Worm (Caenorhabditis elegans): ENCODE data around the gene str-165.

The str-165 gene

ce11 chrV:13830813-13831212 lies at the start of gene str-165:
Gene str-165 (plus strand): TSS chrV:13831113.
- TF ChIP-seq Y67H2A.10 (GFP tag; conservative IDR thresholded peaks at IDR 0.05) (no peak), somi-1 (GFP tag; optimal IDR thresholded peaks at IDR 0.05) (no peak), ets-4 (GFP tag; optimal IDR thresholded peaks at IDR 0.05) (no peak), dox-1 (GFP tag; IDR thresholded peaks at IDR 0.05) (no peak), unc-62 (GFP tag; optimal IDR thresholded peaks at IDR 0.05) (no peak), pbrm-1 (GFP tag; IDR thresholded peaks at IDR 0.05) (no peak), ama-1 (optimal IDR thresholded peaks at IDR 0.05) (no peak), ama-1 (GFP tag; optimal IDR thresholded peaks at IDR 0.05) (no peak), tbp1 (GFP tag; optimal IDR thresholded peaks at IDR 0.05) (no peak), mxl-1 (tag; optimal IDR thresholded peaks at IDR 0.05) (no peak), egrh-3 (GFP tag; IDR thresholded peaks at IDR 0.05) (no peak), ceh-40 (GFP tag; IDR thresholded peaks at IDR 0.05) (no peak), bed-2 (GFP tag; IDR thresholded peaks at IDR 0.05) (no peak), Y53G8AR.9 (GFP tag; conservative IDR thresholded peaks at IDR 0.05) (no peak), ceh-27 (GFP tag; optimal IDR thresholded peaks at IDR 0.05) (no peak), madf-3 (GFP tag; IDR thresholded peaks at IDR 0.05) (no peak), attf-3 (GFP tag; conservative IDR thresholded peaks at IDR 0.05) (no peak), F57C9.4 (tag; optimal IDR thresholded peaks at IDR 0.05) (no peak), attf-5 (GFP tag; optimal IDR thresholded peaks at IDR 0.05) (no peak), lin-54 (GFP tag; optimal IDR thresholded peaks at IDR 0.05) (no peak)

- TF ChIP-seq B0035.1 (tag; optimal IDR thresholded peaks at IDR 0.05) (no peak), ZK185.1 (tag; optimal IDR thresholded peaks at IDR 0.05; ENCODE audit: poor library complexity, severe bottlenecking) (peak; percentile 25), nhr-80 (tag; optimal IDR thresholded peaks at IDR 0.05) (peak; percentile 30), dox-1 (GFP tag; IDR thresholded peaks at IDR 0.05) (0 out of 2 replicates have a peak, but pooled peaks have one; percentile 18)
Measured at ce11 chrV:13782190-13782589, 48.7 kb upstream of the str-165 start, which contains the start of gene decr-1.1. Gene decr-1.1 (plus strand): TSS chrV:13782399.

ce11 chrV:13785767-13786166 lies 45.1 kb upstream of the str-165 start:
- TF ChIP-seq K12H6.12 (tag; optimal IDR thresholded peaks at IDR 0.05) (no peak), bed-1 (GFP tag; IDR thresholded peaks at IDR 0.05) (no peak), mes-4 (tag; optimal IDR thresholded peaks at IDR 0.05) (no peak), ztf-28 (GFP tag; IDR thresholded peaks at IDR 0.05) (no peak), F23B12.7 (tag; optimal IDR thresholded peaks at IDR 0.05; ENCODE audit: insufficient read depth) (no peak), sea-2 (GFP tag; IDR thresholded peaks at IDR 0.05) (no peak), T07F8.4 (tag; optimal IDR thresholded peaks at IDR 0.05) (no peak), F49E8.2 (tag; optimal IDR thresholded peaks at IDR 0.05; ENCODE audit: insufficient read depth) (no peak), ceh-91 (GFP tag; IDR thresholded peaks at IDR 0.05) (no peak), egl-18 (GFP tag; IDR thresholded peaks at IDR 0.05) (no peak), cebp-1 (GFP tag; IDR thresholded peaks at IDR 0.05) (no peak), cebp-1 (tag; optimal IDR thresholded peaks at IDR 0.05) (no peak), Y53G8AR.9 (GFP tag; conservative IDR thresholded peaks at IDR 0.05) (no peak), F52B5.7 (tag; optimal IDR thresholded peaks at IDR 0.05) (no peak), ztf-18 (tag; optimal IDR thresholded peaks at IDR 0.05) (no peak), ceh-79 (tag; optimal IDR thresholded peaks at IDR 0.05) (no peak), lin-26 (GFP tag; IDR thresholded peaks at IDR 0.05) (no peak)
